Worm (Caenorhabditis elegans) whole organism, dauer: ENCODE results near the gene H23N18.6.

Experiments
- unc-62 ChIP-seq: sonication (generic microtip); optimal IDR thresholded peaks from 2 replicates; lab custom pipeline; 2017; ENCODE audit warnings: missing biosample characterization, missing genetic modification reagents, missing genetic modification characterization

The H23N18.6 gene

ce11 chrV:4889477-4889876, 25.4 kb downstream of the H23N18.6 start, which contains the start of gene ugt-12:
Gene ugt-12, minus strand, starts transcription at chrV:4889629.
- TF ChIP-seq unc-62 (GFP tag; lab: Kevin White, UChicago), result no peak

ce11 chrV:4885372-4885771, 29.5 kb downstream of the H23N18.6 start, which contains the start of gene T19H12.3:
Gene T19H12.3, plus strand, starts transcription at chrV:4885672.
- TF ChIP-seq unc-62 (GFP tag; lab: Kevin White, UChicago), result no peak

ce11 chrV:4884490-4884889, 30.4 kb downstream of the H23N18.6 start, which contains the start of gene T19H12.12:
Gene T19H12.12, plus strand, starts transcription at chrV:4884790.
- no peak for TF ChIP-seq unc-62 (GFP tag; lab: Kevin White, UChicago)

ce11 chrV:4881377-4881776, 33.5 kb downstream of the H23N18.6 start, which contains the start of gene str-32:
Gene str-32, minus strand, starts transcription at chrV:4881477.
- TF ChIP-seq unc-62 (GFP tag; lab: Kevin White, UChicago), result no peak

- TF ChIP-seq unc-62 (GFP tag; lab: Kevin White, UChicago), result no peak
Measured at ce11 chrV:4879251-4879650, 35.6 kb downstream of the H23N18.6 start, which contains the start of gene T19H12.15. Gene T19H12.15, minus strand, starts transcription at chrV:4879351.

- no peak for TF ChIP-seq unc-62 (GFP tag; lab: Kevin White, UChicago)
Measured at ce11 chrV:4877587-4877986, 37.3 kb downstream of the H23N18.6 start, which contains the start of gene T19H12.6. Gene T19H12.6, minus strand, starts transcription at chrV:4877687.

ce11 chrV:4871992-4872391, 42.9 kb downstream of the H23N18.6 start, which contains the start of gene srd-33:
Gene srd-33, plus strand, starts transcription at chrV:4872292.
- TF ChIP-seq unc-62 (GFP tag; lab: Kevin White, UChicago), result no peak

ce11 chrV:4870627-4871026, 44.3 kb downstream of the H23N18.6 start:
- no peak for TF ChIP-seq unc-62 (GFP tag; lab: Kevin White, UChicago)

- TF ChIP-seq unc-62 (GFP tag; lab: Kevin White, UChicago), result no peak
Measured at ce11 chrV:4868698-4869097, 46.2 kb downstream of the H23N18.6 start.

ce11 chrV:4867535-4867934, 47.3 kb downstream of the H23N18.6 start:
- no peak for TF ChIP-seq unc-62 (GFP tag; lab: Kevin White, UChicago)

DNA sequence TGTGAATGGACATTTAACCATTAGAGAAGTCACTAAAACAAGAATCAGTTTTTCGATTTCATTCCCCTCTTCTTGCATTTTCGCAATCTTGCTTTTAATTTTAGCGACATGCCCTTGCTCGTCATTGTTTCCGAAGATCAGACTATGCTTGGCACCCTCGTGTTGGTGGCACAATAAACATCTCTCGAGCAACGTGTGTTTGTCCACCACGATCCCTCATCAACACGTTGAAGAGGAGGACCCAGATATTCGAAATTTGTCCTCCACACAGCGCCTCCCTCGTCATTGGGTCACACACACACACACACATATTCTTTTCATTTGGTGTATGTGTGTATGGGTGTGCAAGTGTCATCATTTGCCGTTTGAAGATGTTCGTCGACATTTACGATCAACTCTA, 49.5 kb downstream of the H23N18.6 start, which contains the start of gene srd-32:
Gene srd-32 (plus strand): TSS at position 301 of the 400 bp plus-strand sequence.
- no peak for TF ChIP-seq unc-62 (GFP tag; lab: Kevin White, UChicago)

ce11 chrV:4864330-4864729, 50.5 kb downstream of the H23N18.6 start:
- TF ChIP-seq unc-62 (GFP tag; lab: Kevin White, UChicago), result no peak
